Fruit fly (Drosophila melanogaster): ENCODE results near the gene CG7024.
A peak's percentile ranks its signal among the peaks of the same experiment; 100 is the strongest.

CG7024 gene

DNA sequence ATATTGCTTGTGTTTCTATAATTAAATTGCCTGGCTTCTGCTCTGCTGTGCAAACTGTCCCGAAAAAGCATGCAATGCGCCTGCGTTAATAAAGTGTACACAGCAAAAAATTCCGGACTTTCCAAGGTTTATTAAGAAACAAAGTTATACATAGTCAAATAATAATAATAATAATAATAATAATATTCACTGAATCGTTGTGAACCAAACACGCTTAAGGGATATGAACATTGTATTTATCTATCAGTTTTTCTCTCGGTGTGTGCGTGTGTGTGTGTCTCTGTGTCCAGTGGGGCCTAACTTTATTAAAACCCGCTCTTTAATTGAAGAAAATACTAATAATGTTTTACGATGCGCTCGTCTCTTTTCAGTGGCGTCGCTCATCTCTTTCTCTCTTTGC, 13.9 kb upstream of the CG7024 start (continued):
- TF ChIP-seq D19B (GFP tag; optimal IDR thresholded peaks at IDR 0.05) (peak; percentile 0), oc (tag; optimal IDR thresholded peaks at IDR 0.05) (no peak), ind (GFP tag; optimal IDR thresholded peaks at IDR 0.05) (no peak), slbo (GFP tag; IDR thresholded peaks at IDR 0.05) (peak; percentile 49), CG10979 (tag; optimal IDR thresholded peaks at IDR 0.05) (peak; percentile 15), nmo (GFP tag; optimal IDR thresholded peaks at IDR 0.05) (peak; percentile 21), CG13775 (GFP tag; optimal IDR thresholded peaks at IDR 0.05) (no peak), CG14667 (GFP tag; IDR thresholded peaks at IDR 0.05) (no peak; the same call in 1 of the 2 replicates), CG14441 (GFP tag; IDR thresholded peaks at IDR 0.05) (no peak), Vsx1 (GFP tag; optimal IDR thresholded peaks at IDR 0.05) (no peak), eyg (GFP tag; optimal IDR thresholded peaks at IDR 0.05) (no peak), gce (GFP tag; IDR thresholded peaks at IDR 0.05) (no peak), CG6765 (GFP tag; optimal IDR thresholded peaks at IDR 0.05) (no peak), CG5245 (GFP tag; optimal IDR thresholded peaks at IDR 0.05) (no peak), bcd (GFP tag; optimal IDR thresholded peaks at IDR 0.05) (peak; percentile 13), Six4 (GFP tag; optimal IDR thresholded peaks at IDR 0.05) (no peak), Fer1 (GFP tag; optimal IDR thresholded peaks at IDR 0.05) (peak; percentile 57), CG10147 (GFP tag; optimal IDR thresholded peaks at IDR 0.05) (peak; percentile 19), tup (GFP tag; optimal IDR thresholded peaks at IDR 0.05) (no peak), Ssrp (tag; optimal IDR thresholded peaks at IDR 0.05) (peak; percentile 40), CG3065 (GFP tag; optimal IDR thresholded peaks at IDR 0.05) (no peak), Hr3 (GFP tag; optimal IDR thresholded peaks at IDR 0.05) (peak; percentile 6), sisA (GFP tag; IDR thresholded peaks at IDR 0.05) (peak; percentile 44; the same call in 1 of the 2 replicates), dysf (GFP tag; IDR thresholded peaks at IDR 0.05) (no peak), nerfin-2 (GFP tag; IDR thresholded peaks at IDR 0.05; ENCODE audit: partially characterized antibody) (no peak), ara (GFP tag; IDR thresholded peaks at IDR 0.05) (no peak), tap (tag; optimal IDR thresholded peaks at IDR 0.05) (peak; percentile 26), CG3407 (GFP tag; optimal IDR thresholded peaks at IDR 0.05) (no peak), CG11085 (GFP tag; IDR thresholded peaks at IDR 0.05) (0 out of 2 replicates have a peak, but pooled peaks have one; percentile 26), PHDP (tag; optimal IDR thresholded peaks at IDR 0.05) (peak; percentile 42), CG18262 (tag; optimal IDR thresholded peaks at IDR 0.05) (peak; percentile 33), TFAM (GFP tag; optimal IDR thresholded peaks at IDR 0.05) (no peak), ATbp (GFP tag; optimal IDR thresholded peaks at IDR 0.05) (peak; percentile 30), cas (GFP tag; IDR thresholded peaks at IDR 0.05) (no peak), Ravus (GFP tag; IDR thresholded peaks at IDR 0.05) (no peak), exex (tag; optimal IDR thresholded peaks at IDR 0.05) (no peak), lola (GFP tag; optimal IDR thresholded peaks at IDR 0.05) (no peak), Sry-δ (GFP tag; optimal IDR thresholded peaks at IDR 0.05) (no peak), Ets97D (GFP tag; optimal IDR thresholded peaks at IDR 0.05) (no peak), CG3163 (GFP tag; optimal IDR thresholded peaks at IDR 0.05) (no peak), Med (GFP tag) (peak; percentile 52), CG4854 (GFP tag; optimal IDR thresholded peaks at IDR 0.05) (no peak), CG2202 (tag; optimal IDR thresholded peaks at IDR 0.05) (no peak), CG4424 (GFP tag; optimal IDR thresholded peaks at IDR 0.05) (no peak), ken (GFP tag; IDR thresholded peaks at IDR 0.05) (no peak), dati (GFP tag; IDR thresholded peaks at IDR 0.05) (no peak), Hand (GFP tag; optimal IDR thresholded peaks at IDR 0.05) (peak; percentile 31), Xrp1 (GFP tag; IDR thresholded peaks at IDR 0.05) (peak; percentile 43; the same call in 1 of the 2 replicates), CG12155 (GFP tag; optimal IDR thresholded peaks at IDR 0.05) (no peak), CG16863 (GFP tag; optimal IDR thresholded peaks at IDR 0.05) (no peak), CG13894 (tag; optimal IDR thresholded peaks at IDR 0.05) (no peak), fd102C (GFP tag; optimal IDR thresholded peaks at IDR 0.05) (no peak)

Measured in whole organism, embryonic.